Fruit fly (Drosophila melanogaster) whole organism, embryonic: ENCODE results near the gene CG18213.

Source experiments
- Abd-B ChIP-seq: fragments of 200-800 bp; sonication (Bioruptor generic); optimal IDR thresholded peaks from 2 replicates; lab custom pipeline; 2018; ENCODE audit warnings: missing biosample characterization, mild to moderate bottlenecking, missing genetic modification characterization, moderate library complexity
- CG10654 ChIP-seq: fragments of 200-800 bp; sonication (Bioruptor generic); optimal IDR thresholded peaks from 2 replicates; lab custom pipeline; 2016; ENCODE audit warnings: missing biosample characterization, missing genetic modification characterization
- CG12155 ChIP-seq: fragments of 200-800 bp; sonication (Bioruptor generic); optimal IDR thresholded peaks from 3 replicates; lab custom pipeline; 2016; ENCODE audit warnings: missing biosample characterization, missing genetic modification characterization
- CG13624 ChIP-seq: fragments of 200-800 bp; sonication (Bioruptor generic); optimal IDR thresholded peaks from 2 replicates; lab custom pipeline; 2016; ENCODE audit warnings: missing biosample characterization, missing genetic modification characterization
- CG13775 ChIP-seq: fragments of 200-800 bp; sonication (Bioruptor generic); optimal IDR thresholded peaks from 3 replicates; lab custom pipeline; 2017; ENCODE audit warnings: missing biosample characterization, mild to moderate bottlenecking, missing genetic modification characterization
- CG17186 ChIP-seq: fragments of 200-800 bp; sonication (Bioruptor generic); optimal IDR thresholded peaks from 3 replicates; lab custom pipeline; 2017; ENCODE audit warnings: missing biosample characterization, missing genetic modification reagents, missing genetic modification characterization
- CG17829 ChIP-seq: fragments of 200-800 bp; optimal IDR thresholded peaks from 2 replicates; lab custom pipeline; 2019; ENCODE audit warnings: missing biosample characterization, mild to moderate bottlenecking, missing genetic modification characterization, moderate library complexity
- CG31224 ChIP-seq: fragments of 200-800 bp; sonication (Bioruptor generic); IDR thresholded peaks from 2 replicates; pipeline ENCODE4 v1.3.6; 2022; ENCODE audit warnings: missing biosample characterization, missing genetic modification characterization
- CG31441 ChIP-seq: fragments of 200-800 bp; sonication (Bioruptor generic); IDR thresholded peaks from 2 replicates; pipeline ENCODE4 v1.3.6; 2022; ENCODE audit warnings: missing biosample characterization, missing genetic modification characterization
- CG33213 ChIP-seq: fragments of 200-800 bp; sonication (Bioruptor generic); optimal IDR thresholded peaks from 3 replicates; lab custom pipeline; 2016; ENCODE audit warnings: missing biosample characterization, missing genetic modification characterization
- CG34224 ChIP-seq: fragments of 200-800 bp; sonication (Bioruptor generic); IDR thresholded peaks from 3 replicates; pipeline ENCODE4 v1.3.6; 2022; ENCODE audit warnings: missing biosample characterization, missing genetic modification characterization; ENCODE audit not compliant: partially characterized antibody
- CG3995 ChIP-seq: fragments of 200-800 bp; sonication (Bioruptor generic); optimal IDR thresholded peaks from 3 replicates; lab custom pipeline; 2016; ENCODE audit warnings: missing biosample characterization, missing genetic modification characterization
- CG6254 ChIP-seq: fragments of 200-800 bp; sonication (Bioruptor generic); optimal IDR thresholded peaks from 3 replicates; lab custom pipeline; 2017; ENCODE audit warnings: mild to moderate bottlenecking, missing biosample characterization, missing genetic modification reagents, missing genetic modification characterization
- CG9797 ChIP-seq: fragments of 200-800 bp; sonication (Bioruptor generic); optimal IDR thresholded peaks from 3 replicates; lab custom pipeline; 2018; ENCODE audit warnings: missing biosample characterization, mild to moderate bottlenecking, missing genetic modification characterization
- CoRest ChIP-seq: fragments of 200-800 bp; sonication (Bioruptor generic); optimal IDR thresholded peaks from 3 replicates; lab custom pipeline; 2018; ENCODE audit warnings: missing biosample characterization, mild to moderate bottlenecking, missing genetic modification characterization, moderate library complexity
- D ChIP-seq, 2 experiments: fragments of 200-800 bp in 1 of 2; fragments of >200 bp in 1 of 2; sonication (Bioruptor generic) in 1 of 2; optimal IDR thresholded peaks; 2 replicates in 1 of 2; 3 replicates in 1 of 2; lab custom pipeline; 2017; ENCODE audit warnings: mild to moderate bottlenecking in 1 of 2, missing biosample characterization in 1 of 2, missing genetic modification characterization in 1 of 2, missing genetic modification reagents in 1 of 2
- Dll ChIP-seq: fragments of 200-800 bp; sonication (Bioruptor generic); IDR thresholded peaks from 4 replicates; pipeline ENCODE4 v1.3.6; 2022; ENCODE audit warnings: missing biosample characterization, missing genetic modification characterization; ENCODE audit not compliant: partially characterized antibody
- E2f1 ChIP-seq: fragments of 200-800 bp; sonication (Bioruptor generic); IDR thresholded peaks from 2 replicates; pipeline ENCODE4 v1.3.6; 2022; ENCODE audit warnings: missing biosample characterization, missing genetic modification characterization
- Ets97D ChIP-seq: fragments of 200-800 bp; sonication (Bioruptor generic); optimal IDR thresholded peaks from 3 replicates; lab custom pipeline; 2016; ENCODE audit warnings: missing biosample characterization, missing genetic modification characterization
- MESR4 ChIP-seq: fragments of 200-800 bp; sonication (Bioruptor generic); optimal IDR thresholded peaks from 2 replicates; lab custom pipeline; 2018; ENCODE audit warnings: missing biosample characterization, mild to moderate bottlenecking, missing genetic modification characterization, moderate library complexity
- Nf-YC ChIP-seq: fragments of 200-800 bp; optimal IDR thresholded peaks from 3 replicates; lab custom pipeline; 2019; ENCODE audit warnings: missing biosample characterization, mild to moderate bottlenecking, missing genetic modification characterization, moderate library complexity
- Scr ChIP-seq: fragments of 200-800 bp; sonication (Bioruptor generic); IDR thresholded peaks from 2 replicates; pipeline ENCODE4 v1.3.6; 2022; ENCODE audit warnings: missing biosample characterization, missing genetic modification characterization; ENCODE audit not compliant: partially characterized antibody
- Sry-β ChIP-seq: fragments of 200-800 bp; sonication (Bioruptor generic); optimal IDR thresholded peaks from 2 replicates; lab custom pipeline; 2018; ENCODE audit warnings: missing biosample characterization, mild to moderate bottlenecking, missing genetic modification characterization, moderate library complexity
- Sry-δ ChIP-seq: fragments of 200-800 bp; sonication (Bioruptor generic); optimal IDR thresholded peaks from 2 replicates; lab custom pipeline; 2016; ENCODE audit warnings: missing biosample characterization, missing genetic modification characterization
- Xbp1 ChIP-seq: fragments of 200-800 bp; sonication (Bioruptor generic); optimal IDR thresholded peaks from 3 replicates; lab custom pipeline; 2016; ENCODE audit warnings: missing biosample characterization, mild to moderate bottlenecking, missing genetic modification characterization
- Xrp1 ChIP-seq: fragments of 200-800 bp; sonication (Bioruptor generic); IDR thresholded peaks from 2 replicates; pipeline ENCODE4 v1.3.6; 2022; ENCODE audit warnings: missing biosample characterization, missing genetic modification characterization
- ash1 ChIP-seq: fragments of 200-800 bp; sonication (Bioruptor generic); optimal IDR thresholded peaks from 2 replicates; lab custom pipeline; 2018; ENCODE audit warnings: missing biosample characterization, mild to moderate bottlenecking, missing genetic modification characterization
- crp ChIP-seq, 2 experiments: fragments of 200-800 bp; sonication (Bioruptor generic); optimal IDR thresholded peaks; 2 replicates in 1 of 2; 3 replicates in 1 of 2; lab custom pipeline; 2017; ENCODE audit warnings: missing biosample characterization in 2 of 2, missing genetic modification characterization in 2 of 2, mild to moderate bottlenecking in 1 of 2, moderate library complexity in 1 of 2
- gcm2 ChIP-seq: fragments of 200-800 bp; sonication (Bioruptor generic); optimal IDR thresholded peaks from 2 replicates; lab custom pipeline; 2016; ENCODE audit warnings: missing biosample characterization, missing genetic modification characterization
- gfzf ChIP-seq: fragments of 200-800 bp; sonication (Bioruptor generic); optimal IDR thresholded peaks from 2 replicates; lab custom pipeline; 2016; ENCODE audit warnings: missing biosample characterization, mild to moderate bottlenecking, missing genetic modification characterization, moderate library complexity
- grau ChIP-seq: fragments of 200-800 bp; optimal IDR thresholded peaks from 3 replicates; lab custom pipeline; 2019; ENCODE audit warnings: missing biosample characterization, mild to moderate bottlenecking, missing genetic modification characterization, moderate library complexity
- gro ChIP-seq: fragments of 200-800 bp; sonication (Bioruptor generic); optimal IDR thresholded peaks from 2 replicates; lab custom pipeline; 2016; ENCODE audit warnings: missing biosample characterization, missing genetic modification characterization
- hkb ChIP-seq, 2 experiments: fragments of 200-800 bp in 1 of 2; fragments of >200 bp in 1 of 2; sonication (Bioruptor generic) in 1 of 2; IDR thresholded peaks in 1 of 2; optimal IDR thresholded peaks in 1 of 2; 2 replicates each; pipeline versions ENCODE4 v1.3.6 to Lab custom; 2017 to 2022; ENCODE audit warnings: missing biosample characterization in 1 of 2, missing genetic modification characterization in 1 of 2
- hth ChIP-seq: fragments of >200 bp; optimal IDR thresholded peaks from 2 replicates; lab custom pipeline; 2017; ENCODE audit warnings: inconsistent platforms
- kni ChIP-seq: fragments of 200-800 bp; sonication (Bioruptor generic); optimal IDR thresholded peaks from 3 replicates; lab custom pipeline; 2017; ENCODE audit warnings: mild to moderate bottlenecking, missing biosample characterization, missing genetic modification reagents, missing genetic modification characterization
- lbe ChIP-seq: fragments of 200-800 bp; sonication (Bioruptor generic); optimal IDR thresholded peaks from 2 replicates; lab custom pipeline; 2016; ENCODE audit warnings: missing biosample characterization, mild to moderate bottlenecking, missing genetic modification characterization
- mld ChIP-seq: fragments of 200-800 bp; sonication (Bioruptor generic); IDR thresholded peaks from 3 replicates; pipeline ENCODE4 v1.3.6; 2022; ENCODE audit warnings: missing biosample characterization, missing genetic modification characterization; ENCODE audit not compliant: partially characterized antibody
- nmo ChIP-seq: fragments of 200-800 bp; sonication (Bioruptor generic); optimal IDR thresholded peaks from 2 replicates; lab custom pipeline; 2018; ENCODE audit warnings: missing biosample characterization, mild to moderate bottlenecking, missing genetic modification characterization, moderate library complexity
- phol ChIP-seq: fragments of 200-800 bp; sonication (Bioruptor generic); optimal IDR thresholded peaks from 3 replicates; lab custom pipeline; 2018; ENCODE audit warnings: missing biosample characterization, mild to moderate bottlenecking, missing genetic modification characterization, moderate library complexity
- ranshi ChIP-seq: fragments of 200-800 bp; sonication (Bioruptor generic); IDR thresholded peaks from 2 replicates; pipeline ENCODE4 v1.3.6; 2022; ENCODE audit warnings: missing biosample characterization, missing genetic modification characterization
- row ChIP-seq: fragments of 200-800 bp; sonication (Bioruptor generic); IDR thresholded peaks from 3 replicates; pipeline ENCODE4 v1.3.6; 2022; ENCODE audit warnings: missing biosample characterization, missing genetic modification characterization
- slbo ChIP-seq: fragments of 200-800 bp; sonication (Bioruptor generic); IDR thresholded peaks from 2 replicates; pipeline ENCODE4 v1.3.6; 2022; ENCODE audit warnings: missing biosample characterization, missing genetic modification characterization
- ssp ChIP-seq: fragments of 200-800 bp; sonication (Bioruptor generic); IDR thresholded peaks from 2 replicates; pipeline ENCODE4 v1.3.6; 2022; ENCODE audit warnings: missing biosample characterization, missing genetic modification characterization
- tna ChIP-seq: fragments of 200-800 bp; sonication (Bioruptor generic); IDR thresholded peaks from 2 replicates; pipeline ENCODE4 v1.3.6; 2022; ENCODE audit warnings: missing biosample characterization, missing genetic modification characterization; ENCODE audit not compliant: partially characterized antibody
- vnd ChIP-seq: fragments of 200-800 bp; sonication (Bioruptor generic); IDR thresholded peaks from 3 replicates; pipeline ENCODE4 v1.3.6; 2022; ENCODE audit warnings: missing biosample characterization, missing genetic modification characterization; ENCODE audit not compliant: partially characterized antibody

Gene CG18213

dm6 chr3R:17039993-17040807 is at the start of gene CG18213, which contains the start of gene Trm7-32 (continued):
- peak; percentile 18 for TF ChIP-seq CG13624 (GFP tag; lab: Kevin White, UChicago)
- TF ChIP-seq tna (GFP tag; lab: Robert Waterston, UW), result peak; percentile 80
- peak; percentile 6 for TF ChIP-seq CG6254 (GFP tag; lab: Kevin White, UChicago)
- TF ChIP-seq Xrp1 (GFP tag; lab: Robert Waterston, UW), result peak; percentile 18; the same call in 1 of the 2 replicates
- peak; percentile 60; the same call in 1 of the 2 replicates for TF ChIP-seq slbo
- peak; percentile 4 for TF ChIP-seq CG33213 (GFP tag; lab: Kevin White, UChicago)
- TF ChIP-seq CG13775, result peak; percentile 17
- TF ChIP-seq gfzf, result peak; percentile 62
- TF ChIP-seq CG12155 (GFP tag; lab: Kevin White, UChicago), result peak; percentile 23
- TF ChIP-seq CG34224 (GFP tag; lab: Robert Waterston, UW), result peak; percentile 71
- no peak for TF ChIP-seq ssp
- TF ChIP-seq D (optimal IDR thresholded peaks at IDR 0.05; lab: Kevin White, UChicago), result no peak
- no peak for TF ChIP-seq D (GFP tag; optimal IDR thresholded peaks at IDR 0.05; lab: Kevin White, UChicago)
- TF ChIP-seq Sry-δ (GFP tag; lab: Kevin White, UChicago), result peak; percentile 77
- peak; percentile 86 for TF ChIP-seq vnd (GFP tag; lab: Robert Waterston, UW)
- TF ChIP-seq mld (GFP tag; lab: Robert Waterston, UW), result peak; percentile 80
- TF ChIP-seq ranshi, result 0 out of 2 replicates have a peak, but pooled peaks have one; percentile 10
- TF ChIP-seq Dll (GFP tag; lab: Robert Waterston, UW), result peak; percentile 83
- peak; percentile 58 for TF ChIP-seq Sry-β (GFP tag; lab: Kevin White, UChicago)
- peak; percentile 12 for TF ChIP-seq CG3995
- no peak for TF ChIP-seq gcm2
- peak; percentile 47 for TF ChIP-seq Xbp1 (GFP tag; lab: Kevin White, UChicago)
- peak; percentile 89 for TF ChIP-seq row (GFP tag; lab: Robert Waterston, UW)

- TF ChIP-seq CG31441 (GFP tag; lab: Robert Waterston, UW) (no peak), CoRest (tag; lab: Kevin White, UChicago) (peak; percentile 38), grau (tag; lab: Kevin White, UChicago) (no peak), E2f1 (GFP tag; lab: Robert Waterston, UW) (0 out of 2 replicates have a peak, but pooled peaks have one; percentile 22), Ets97D (GFP tag; lab: Kevin White, UChicago) (peak; percentile 15), Nf-YC (tag; lab: Kevin White, UChicago) (no peak), gro (GFP tag; lab: Kevin White, UChicago) (no peak), MESR4 (peak; percentile 75), gfzf (peak; percentile 65), Scr (GFP tag; lab: Robert Waterston, UW) (peak; percentile 35), hkb (optimal IDR thresholded peaks at IDR 0.05; lab: Kevin White, UChicago) (peak; percentile 78), hkb (GFP tag; IDR thresholded peaks at IDR 0.05; lab: Robert Waterston, UW) (no peak), CG17829 (tag; lab: Kevin White, UChicago) (peak; percentile 48), ash1 (no peak), row (GFP tag; lab: Robert Waterston, UW) (peak; percentile 49), nmo (GFP tag; lab: Kevin White, UChicago) (peak; percentile 49), Abd-B (peak; percentile 33), lbe (GFP tag; lab: Kevin White, UChicago) (no peak), CG10654 (GFP tag; lab: Kevin White, UChicago) (no peak), CG31224 (no peak), CG9797 (GFP tag; lab: Kevin White, UChicago) (peak; percentile 77), kni (no peak), phol (tag; lab: Kevin White, UChicago) (peak; percentile 95), crp (GFP tag; optimal IDR thresholded peaks at IDR 0.05; lab: Kevin White, UChicago) (peak in 1 of 2 experiments; percentile 11), hth (lab: Kevin White, UChicago) (no peak), CG17186 (GFP tag; lab: Kevin White, UChicago) (peak; percentile 11)
Observed at dm6 chr3R:17087977-17088618, 48.1 kb upstream of the CG18213 start, which contains the start of gene cal1. Gene cal1, plus strand, starts transcription at chr3R:17088280.
